Worm (Caenorhabditis elegans) whole organism, early embryonic: Measurements from ENCODE around the gene cest-13.
A peak's percentile ranks its signal among the peaks of the same experiment; 100 is the strongest.

Experiments
- B0310.2 ChIP-seq: sonication (generic microtip); optimal IDR thresholded peaks from 2 replicates; lab custom pipeline; 2016; ENCODE audit warnings: mild to moderate bottlenecking, missing genetic modification characterization, missing compliant biosample characterization
- F13C5.2 ChIP-seq: sonication (generic microtip); optimal IDR thresholded peaks from 2 replicates; lab custom pipeline; 2017; ENCODE audit warnings: mild to moderate bottlenecking, missing genetic modification characterization, inconsistent platforms, missing compliant biosample characterization
- aly-1 ChIP-seq: sonication (generic microtip); optimal IDR thresholded peaks from 2 replicates; lab custom pipeline; 2016; ENCODE audit warnings: missing genetic modification characterization, missing compliant biosample characterization
- ama-1 ChIP-seq: fragments of 150-350 bp; optimal IDR thresholded peaks from 2 replicates; lab custom pipeline; 2014
- ceh-13 ChIP-seq: fragments of 200-800 bp; sonication (Bioruptor generic); optimal IDR thresholded peaks from 2 replicates; lab custom pipeline; 2018; ENCODE audit warnings: mild to moderate bottlenecking, missing genetic modification characterization, missing compliant biosample characterization
- ceh-36 ChIP-seq: sonication (generic microtip); optimal IDR thresholded peaks from 2 replicates; lab custom pipeline; 2016; ENCODE audit warnings: missing genetic modification characterization, inconsistent platforms, missing compliant biosample characterization
- ets-7 ChIP-seq: sonication (generic microtip); optimal IDR thresholded peaks from 2 replicates; lab custom pipeline; 2016; ENCODE audit warnings: missing genotype, missing genetic modification characterization, missing compliant biosample characterization
- flt-1 ChIP-seq: fragments of 200-800 bp; sonication (Bioruptor generic); IDR thresholded peaks from 2 replicates; pipeline ENCODE4 v1.3.6; 2022; ENCODE audit warnings: missing genetic modification characterization, missing compliant biosample characterization
- hmbx-1 ChIP-seq: sonication (generic microtip); optimal IDR thresholded peaks from 2 replicates; lab custom pipeline; 2016; ENCODE audit warnings: mild to moderate bottlenecking, missing genetic modification characterization, missing compliant biosample characterization
- hmg-4 ChIP-seq: fragments of 200-800 bp; sonication (Bioruptor generic); optimal IDR thresholded peaks from 2 replicates; lab custom pipeline; 2018; ENCODE audit warnings: mild to moderate bottlenecking, missing genetic modification characterization, missing compliant biosample characterization
- hnd-1 ChIP-seq: sonication (generic microtip); optimal IDR thresholded peaks from 2 replicates; lab custom pipeline; 2016; ENCODE audit warnings: missing genetic modification characterization, missing compliant biosample characterization
- pes-1 ChIP-seq: fragments of 200-800 bp; sonication (Bioruptor generic); IDR thresholded peaks from 2 replicates; pipeline ENCODE4 v1.3.6; 2022; ENCODE audit warnings: missing genetic modification reagents, missing genetic modification characterization, missing compliant biosample characterization
- scrt-1 ChIP-seq: fragments of 200-800 bp; sonication (Bioruptor generic); IDR thresholded peaks from 2 replicates; pipeline ENCODE4 v1.3.6; 2022; ENCODE audit warnings: missing genetic modification characterization, missing compliant biosample characterization
- sea-1 ChIP-seq: fragments of 200-800 bp; sonication (Bioruptor generic); conservative IDR thresholded peaks from 2 replicates; pipeline ENCODE4 v1.3.6; 2022; ENCODE audit warnings: missing genetic modification characterization, missing compliant biosample characterization
- tbx-11 ChIP-seq: fragments of 200-800 bp; sonication (Bioruptor generic); IDR thresholded peaks from 2 replicates; pipeline ENCODE4 v1.3.6; 2022; ENCODE audit warnings: missing genetic modification characterization, missing compliant biosample characterization
- tbx-37 ChIP-seq: fragments of 200-800 bp; sonication (Bioruptor generic); conservative IDR thresholded peaks from 2 replicates; pipeline ENCODE4 v1.3.6; 2022; ENCODE audit warnings: missing genetic modification reagents, missing genetic modification characterization, missing compliant biosample characterization
- tra-4 ChIP-seq: sonication (generic microtip); optimal IDR thresholded peaks from 2 replicates; lab custom pipeline; 2017; ENCODE audit warnings: missing genetic modification characterization, missing compliant biosample characterization

Gene cest-13

ce11 chrX:13770508-13770978 is 10.5 kb downstream of the cest-13 start, which contains the start of gene nkb-3:
TSS of gene nkb-3 (minus strand) at chrX:13770558.
- TF ChIP-seq ceh-36 (tag; lab: Kevin White, UChicago) (no peak), ama-1 (lab: Kevin White, UChicago) (no peak), hmbx-1 (tag; lab: Kevin White, UChicago) (no peak), hmg-4 (GFP tag; lab: Kevin White, UChicago) (no peak), tra-4 (tag; lab: Kevin White, UChicago) (no peak), F13C5.2 (no peak), flt-1 (GFP tag; lab: Robert Waterston, UW) (no peak), B0310.2 (no peak), tbx-11 (GFP tag; lab: Robert Waterston, UW) (no peak), sea-1 (GFP tag; lab: Robert Waterston, UW) (no peak), tbx-37 (GFP tag; lab: Robert Waterston, UW) (no peak), scrt-1 (no peak)

DNA sequence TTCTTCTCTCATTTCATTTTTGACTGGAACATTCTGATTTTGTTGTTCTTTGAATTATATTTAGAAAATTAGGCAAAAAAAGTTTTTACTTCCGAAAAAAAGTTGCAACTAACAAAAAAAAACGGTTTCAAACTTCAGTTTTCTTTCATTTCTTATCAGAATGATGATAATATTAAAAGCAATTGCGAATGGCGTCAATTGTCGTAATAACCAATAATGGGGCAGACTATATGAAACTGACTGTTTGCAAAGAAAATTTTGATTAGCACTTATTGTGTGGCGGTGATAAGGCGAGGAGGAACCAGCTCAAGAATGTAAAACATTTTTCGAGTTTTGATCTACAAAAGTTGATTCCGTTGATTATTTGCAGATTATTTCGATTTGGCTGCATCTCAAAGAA is 12.7 kb downstream of the cest-13 start:
- TF ChIP-seq aly-1 (tag; lab: Kevin White, UChicago) (no peak), hmg-4 (GFP tag; lab: Kevin White, UChicago) (no peak), tbx-37 (GFP tag; lab: Robert Waterston, UW) (no peak)

DNA sequence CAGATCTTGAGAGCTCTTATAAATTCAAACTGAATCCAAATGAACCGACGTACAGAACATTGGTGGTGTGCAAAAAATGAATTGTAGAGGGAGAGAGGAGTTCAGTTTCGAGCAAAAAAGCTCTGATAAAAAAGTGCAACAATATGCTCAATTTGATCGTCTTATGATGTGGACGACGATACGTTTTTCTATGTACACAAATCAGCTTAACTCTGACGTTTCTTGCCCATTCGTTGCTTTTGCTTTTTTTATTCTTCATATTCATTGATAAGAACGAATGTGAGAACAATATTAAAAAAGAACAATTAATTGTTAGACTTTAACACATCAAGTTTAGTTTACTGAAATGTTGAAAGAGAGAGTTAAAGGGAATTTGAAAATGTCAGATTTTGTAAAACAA is 14.1 kb downstream of the cest-13 start:
- no peak for TF ChIP-seq F13C5.2
- TF ChIP-seq flt-1 (GFP tag; lab: Robert Waterston, UW), result no peak
- TF ChIP-seq B0310.2, result no peak
- TF ChIP-seq ceh-36 (tag; lab: Kevin White, UChicago), result no peak
- no peak for TF ChIP-seq hmg-4 (GFP tag; lab: Kevin White, UChicago)
- TF ChIP-seq hnd-1 (tag; lab: Kevin White, UChicago), result no peak
- TF ChIP-seq hmbx-1 (tag; lab: Kevin White, UChicago), result no peak
- TF ChIP-seq ets-7 (tag; lab: Kevin White, UChicago), result no peak

DNA sequence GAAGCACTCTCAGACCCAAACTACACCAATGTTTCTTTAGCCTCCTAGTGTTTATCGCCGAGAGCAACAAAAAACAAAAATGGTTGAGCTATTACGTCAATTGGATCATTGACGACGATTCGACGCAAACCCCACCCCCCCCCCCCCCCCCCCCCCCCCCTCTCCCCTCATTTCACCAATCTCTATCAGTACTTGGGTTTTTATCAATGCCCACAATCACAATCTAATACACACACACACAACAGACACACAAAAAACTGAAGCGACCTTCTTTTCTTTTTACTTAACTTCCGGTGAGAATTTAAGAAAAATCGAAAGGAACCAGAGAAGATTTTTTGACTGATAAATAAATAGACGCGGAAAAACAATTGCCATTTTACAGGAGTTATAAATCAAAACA is 15.5 kb downstream of the cest-13 start:
- TF ChIP-seq tbx-11 (GFP tag; lab: Robert Waterston, UW) (no peak), hmg-4 (GFP tag; lab: Kevin White, UChicago) (no peak), flt-1 (GFP tag; lab: Robert Waterston, UW) (no peak), aly-1 (tag; lab: Kevin White, UChicago) (no peak), ceh-36 (tag; lab: Kevin White, UChicago) (no peak), scrt-1 (no peak), hnd-1 (tag; lab: Kevin White, UChicago) (no peak), tbx-37 (GFP tag; lab: Robert Waterston, UW) (no peak), ceh-13 (GFP tag; lab: Kevin White, UChicago) (no peak), F13C5.2 (no peak), hmbx-1 (tag; lab: Kevin White, UChicago) (no peak), pes-1 (no peak), ama-1 (lab: Kevin White, UChicago) (no peak), B0310.2 (no peak), ets-7 (tag; lab: Kevin White, UChicago) (no peak), tra-4 (tag; lab: Kevin White, UChicago) (no peak), sea-1 (GFP tag; lab: Robert Waterston, UW) (no peak)

- TF ChIP-seq flt-1 (GFP tag; lab: Robert Waterston, UW) (peak; percentile 42; the same call in 1 of the 2 replicates), scrt-1 (0 out of 2 replicates have a peak, but pooled peaks have one; percentile 36), F13C5.2 (peak; percentile 24), hmg-4 (GFP tag; lab: Kevin White, UChicago) (no peak), hnd-1 (tag; lab: Kevin White, UChicago) (peak; percentile 14), tra-4 (tag; lab: Kevin White, UChicago) (no peak), tbx-11 (GFP tag; lab: Robert Waterston, UW) (peak; percentile 51; the same call in 1 of the 2 replicates), tbx-37 (GFP tag; lab: Robert Waterston, UW) (0 out of 2 replicates have a peak, but pooled peaks have one; percentile 22)
Observed at ce11 chrX:13781445-13782073, 21.5 kb downstream of the cest-13 start.

- no peak for TF ChIP-seq hmbx-1 (tag; lab: Kevin White, UChicago)
- no peak for TF ChIP-seq hmg-4 (GFP tag; lab: Kevin White, UChicago)
- no peak for TF ChIP-seq F13C5.2
- no peak for TF ChIP-seq scrt-1
- no peak for TF ChIP-seq tra-4 (tag; lab: Kevin White, UChicago)
- TF ChIP-seq pes-1, result no peak
- no peak for TF ChIP-seq aly-1 (tag; lab: Kevin White, UChicago)
- no peak for TF ChIP-seq tbx-11 (GFP tag; lab: Robert Waterston, UW)
- TF ChIP-seq ets-7 (tag; lab: Kevin White, UChicago), result no peak
- no peak for TF ChIP-seq ceh-36 (tag; lab: Kevin White, UChicago)
- TF ChIP-seq flt-1 (GFP tag; lab: Robert Waterston, UW), result no peak
Observed at ce11 chrX:13782074-13782462, 22.0 kb downstream of the cest-13 start.

- TF ChIP-seq flt-1 (GFP tag; lab: Robert Waterston, UW) (no peak), ets-7 (tag; lab: Kevin White, UChicago) (no peak), tbx-11 (GFP tag; lab: Robert Waterston, UW) (no peak), ceh-13 (GFP tag; lab: Kevin White, UChicago) (no peak)
Observed at ce11 chrX:13785268-13785667, 25.2 kb downstream of the cest-13 start, which contains the start of gene F55F3.4. TSS of gene F55F3.4 (plus strand) at chrX:13785568.

ce11 chrX:13790532-13790931 is 30.5 kb downstream of the cest-13 start, which contains the start of gene ZK1086.3:
TSS of gene ZK1086.3 (plus strand) at chrX:13790832.
- no peak for TF ChIP-seq tra-4 (tag; lab: Kevin White, UChicago)
- no peak for TF ChIP-seq flt-1 (GFP tag; lab: Robert Waterston, UW)
- TF ChIP-seq ceh-13 (GFP tag; lab: Kevin White, UChicago), result no peak
- no peak for TF ChIP-seq ama-1 (lab: Kevin White, UChicago)
- TF ChIP-seq hnd-1 (tag; lab: Kevin White, UChicago), result no peak
